Fruit fly (Drosophila melanogaster): ENCODE measurements around the gene Rpt2.
A peak's percentile ranks its signal among the peaks of the same experiment; 100 is the strongest.

Gene Rpt2

dm6 chr3R:23941643-23942424, 10.5 kb upstream of the Rpt2 start (continued):
- TF ChIP-seq CG6854 (GFP tag; optimal IDR thresholded peaks at IDR 0.05) (no peak), CG1832 (GFP tag; optimal IDR thresholded peaks at IDR 0.05) (no peak), dati (GFP tag; IDR thresholded peaks at IDR 0.05) (no peak), Gsc (GFP tag; IDR thresholded peaks at IDR 0.05) (no peak), Sox102F (GFP tag; optimal IDR thresholded peaks at IDR 0.05) (peak; percentile 50), CG9932 (GFP tag; IDR thresholded peaks at IDR 0.05) (peak; percentile 74), CG2120 (GFP tag; optimal IDR thresholded peaks at IDR 0.05) (peak; percentile 68), CG32767 (GFP tag; IDR thresholded peaks at IDR 0.05) (no peak), Sry-δ (GFP tag; optimal IDR thresholded peaks at IDR 0.05) (peak; percentile 4), CG11398 (GFP tag; optimal IDR thresholded peaks at IDR 0.05) (no peak), pho (GFP tag; optimal IDR thresholded peaks at IDR 0.05) (peak; percentile 24), gsb-n (tag; optimal IDR thresholded peaks at IDR 0.05) (no peak), Deaf1 (tag; optimal IDR thresholded peaks at IDR 0.05) (no peak), tup (GFP tag; optimal IDR thresholded peaks at IDR 0.05) (no peak), sqz (GFP tag; optimal IDR thresholded peaks at IDR 0.05) (peak; percentile 44), ci (GFP tag; IDR thresholded peaks at IDR 0.05) (peak; percentile 69; the same call in 2 of the 3 replicates), CG2678 (tag; optimal IDR thresholded peaks at IDR 0.05) (peak; percentile 42), stc (GFP tag; IDR thresholded peaks at IDR 0.05) (peak; percentile 66), Oli (tag; optimal IDR thresholded peaks at IDR 0.05) (no peak), CG30403 (GFP tag; optimal IDR thresholded peaks at IDR 0.05) (peak; percentile 58), lab (GFP tag; optimal IDR thresholded peaks at IDR 0.05) (peak; percentile 54), CG7839 (tag; optimal IDR thresholded peaks at IDR 0.05) (peak; percentile 50), CG4424 (GFP tag; optimal IDR thresholded peaks at IDR 0.05) (peak; percentile 11), CG11247 (GFP tag; IDR thresholded peaks at IDR 0.05) (peak; percentile 20; the same call in 1 of the 2 replicates), sna (GFP tag; IDR thresholded peaks at IDR 0.05; ENCODE audit: partially characterized antibody) (no peak), ab (GFP tag; optimal IDR thresholded peaks at IDR 0.05) (no peak), gro (GFP tag; optimal IDR thresholded peaks at IDR 0.05) (peak; percentile 32), CG32532 (GFP tag; IDR thresholded peaks at IDR 0.05) (peak; percentile 76), CG3281 (GFP tag; optimal IDR thresholded peaks at IDR 0.05) (peak; percentile 46), CG13624 (GFP tag; optimal IDR thresholded peaks at IDR 0.05) (peak; percentile 11), CG10209 (GFP tag; optimal IDR thresholded peaks at IDR 0.05) (peak; percentile 32), cg (GFP tag; optimal IDR thresholded peaks at IDR 0.05) (no peak), CG15269 (tag; optimal IDR thresholded peaks at IDR 0.05) (peak; percentile 19), exex (tag; optimal IDR thresholded peaks at IDR 0.05) (peak; percentile 7), Hmr (GFP tag; optimal IDR thresholded peaks at IDR 0.05) (peak; percentile 54), ranshi (GFP tag; IDR thresholded peaks at IDR 0.05) (peak; percentile 57), CG10147 (GFP tag; optimal IDR thresholded peaks at IDR 0.05) (no peak), CG11093 (GFP tag; IDR thresholded peaks at IDR 0.05) (no peak), CG16813 (GFP tag; IDR thresholded peaks at IDR 0.05; ENCODE audit: partially characterized antibody) (no peak), Lhr (GFP tag; optimal IDR thresholded peaks at IDR 0.05) (no peak), NK7.1 (GFP tag; optimal IDR thresholded peaks at IDR 0.05) (peak; percentile 2), Drgx (GFP tag; IDR thresholded peaks at IDR 0.05) (peak; percentile 58), az2 (GFP tag; optimal IDR thresholded peaks at IDR 0.05) (peak; percentile 26), zen2 (GFP tag; IDR thresholded peaks at IDR 0.05; ENCODE audit: partially characterized antibody) (no peak), CG2202 (tag; optimal IDR thresholded peaks at IDR 0.05) (no peak), slbo (GFP tag; IDR thresholded peaks at IDR 0.05) (peak; percentile 59), unpg (GFP tag; optimal IDR thresholded peaks at IDR 0.05) (peak; percentile 39), CG15479 (GFP tag; optimal IDR thresholded peaks at IDR 0.05) (no peak), en (GFP tag; optimal IDR thresholded peaks at IDR 0.05) (no peak)

Data from whole organism, embryonic.